Worm (Caenorhabditis elegans) whole organism, young adult: Measurements from ENCODE around the gene F36G9.7.

Experiments used
- C06A6.2 ChIP-seq: fragments of 200-800 bp; sonication (Bioruptor generic); conservative IDR thresholded peaks from 2 replicates; pipeline ENCODE4 v1.3.6; 2022; ENCODE audit warnings: missing genetic modification characterization, missing compliant biosample characterization
- F22D6.2 ChIP-seq: sonication (generic microtip); optimal IDR thresholded peaks from 2 replicates; lab custom pipeline; 2016; ENCODE audit warnings: mild to moderate bottlenecking, missing genetic modification characterization, missing compliant biosample characterization
- F39B2.1 ChIP-seq: fragments of 200-800 bp; sonication (Bioruptor generic); IDR thresholded peaks from 2 replicates; pipeline ENCODE4 v1.3.6; 2022; ENCODE audit warnings: missing genetic modification reagents, missing genetic modification characterization, missing compliant biosample characterization
- F49E8.2 ChIP-seq: sonication (generic microtip); optimal IDR thresholded peaks from 3 replicates; lab custom pipeline; 2017; ENCODE audit warnings: missing genetic modification characterization, mild to moderate bottlenecking, missing compliant biosample characterization, antibody characterized with exemption, moderate library complexity; ENCODE audit not compliant: insufficient read depth
- F55B11.4 ChIP-seq: sonication (generic microtip); optimal IDR thresholded peaks from 2 replicates; lab custom pipeline; 2016; ENCODE audit warnings: missing compliant biosample characterization, missing genetic modification characterization, borderline replicate concordance; ENCODE audit not compliant: insufficient read depth
- K12H6.12 ChIP-seq: fragments of 200-800 bp; sonication (Bioruptor generic); optimal IDR thresholded peaks from 2 replicates; lab custom pipeline; 2018; ENCODE audit warnings: mild to moderate bottlenecking, missing genetic modification characterization, missing compliant biosample characterization
- Y53F4B.3 ChIP-seq: fragments of 200-800 bp; sonication (Bioruptor generic); IDR thresholded peaks from 2 replicates; pipeline ENCODE4 v1.3.6; 2022; ENCODE audit warnings: missing genetic modification reagents, missing genetic modification characterization, missing compliant biosample characterization
- Y79H2A.3 ChIP-seq: fragments of 200-800 bp; sonication (Bioruptor generic); conservative IDR thresholded peaks from 2 replicates; pipeline ENCODE4 v1.3.6; 2022; ENCODE audit warnings: missing genetic modification reagents, missing genetic modification characterization, missing compliant biosample characterization
- ZK185.1 ChIP-seq: sonication (generic microtip); optimal IDR thresholded peaks from 2 replicates; lab custom pipeline; 2016; ENCODE audit warnings: mild to moderate bottlenecking, missing genetic modification characterization, missing compliant biosample characterization; ENCODE audit not compliant: poor library complexity, severe bottlenecking
- aptf-3 ChIP-seq: fragments of 200-800 bp; sonication (Bioruptor generic); IDR thresholded peaks from 2 replicates; pipeline ENCODE4 v1.3.6; 2022; ENCODE audit warnings: missing genetic modification characterization, missing compliant biosample characterization
- athp-1 ChIP-seq: sonication (generic microtip); optimal IDR thresholded peaks from 2 replicates; lab custom pipeline; 2017; ENCODE audit warnings: mild to moderate bottlenecking, missing genetic modification characterization, missing compliant biosample characterization
- ceh-58 ChIP-seq: fragments of 200-800 bp; sonication (Bioruptor generic); IDR thresholded peaks from 2 replicates; pipeline ENCODE4 v1.3.6; 2022; ENCODE audit warnings: missing genetic modification characterization, missing compliant biosample characterization
- ceh-79 ChIP-seq: sonication (generic microtip); optimal IDR thresholded peaks from 2 replicates; lab custom pipeline; 2017; ENCODE audit warnings: mild to moderate bottlenecking, missing genetic modification characterization, missing compliant biosample characterization
- ceh-91 ChIP-seq: fragments of 200-800 bp; sonication (Bioruptor generic); IDR thresholded peaks from 2 replicates; pipeline ENCODE4 v1.3.6; 2022; ENCODE audit warnings: missing genetic modification reagents, missing genetic modification characterization, missing compliant biosample characterization
- chd-7 ChIP-seq: sonication (generic microtip); optimal IDR thresholded peaks from 2 replicates; lab custom pipeline; 2016; ENCODE audit warnings: mild to moderate bottlenecking, missing genetic modification characterization, moderate library complexity, missing compliant biosample characterization
- efl-1 ChIP-seq: fragments of 150-350 bp; optimal IDR thresholded peaks from 2 replicates; lab custom pipeline; 2014; ENCODE audit warnings: missing biosample characterization, missing genetic modification reagents, missing genetic modification characterization
- egl-18 ChIP-seq: fragments of 200-800 bp; sonication (Bioruptor generic); IDR thresholded peaks from 2 replicates; pipeline ENCODE4 v1.3.6; 2022; ENCODE audit warnings: missing genetic modification reagents, missing genetic modification characterization, missing compliant biosample characterization
- him-1 ChIP-seq: sonication (generic microtip); optimal IDR thresholded peaks from 2 replicates; lab custom pipeline; 2016; ENCODE audit warnings: missing genotype, missing genetic modification reagents, missing genetic modification characterization, missing compliant biosample characterization
- hmg-1.2 ChIP-seq: fragments of 200-800 bp; sonication (Bioruptor generic); IDR thresholded peaks from 2 replicates; pipeline ENCODE4 v1.3.6; 2022; ENCODE audit warnings: missing genetic modification reagents, missing genetic modification characterization, missing compliant biosample characterization
- hsf-1 ChIP-seq: fragments of 200-800 bp; sonication (Bioruptor generic); IDR thresholded peaks from 2 replicates; pipeline ENCODE4 v1.3.6; 2022; ENCODE audit warnings: missing genetic modification reagents, missing genetic modification characterization, missing compliant biosample characterization
- lin-35 ChIP-seq, 3 experiments: fragments of 150-350 bp in 2 of 3; sonication (generic microtip) in 1 of 3; optimal IDR thresholded peaks; 2 replicates each; lab custom pipeline; 2014 to 2018; ENCODE audit warnings: missing biosample characterization in 3 of 3, missing genetic modification characterization in 3 of 3, missing genetic modification reagents in 3 of 3
- lin-54 ChIP-seq: fragments of 200-800 bp; sonication (Bioruptor generic); optimal IDR thresholded peaks from 2 replicates; lab custom pipeline; 2018; ENCODE audit warnings: mild to moderate bottlenecking, missing genetic modification characterization, missing compliant biosample characterization
- lir-1 ChIP-seq: fragments of 200-800 bp; sonication (Bioruptor generic); conservative IDR thresholded peaks from 2 replicates; pipeline ENCODE4 v1.3.6; 2022; ENCODE audit warnings: missing genetic modification reagents, missing genetic modification characterization, missing compliant biosample characterization
- lsy-27 ChIP-seq: sonication (generic microtip); optimal IDR thresholded peaks from 2 replicates; lab custom pipeline; 2017; ENCODE audit warnings: missing genetic modification characterization, mild to moderate bottlenecking, missing compliant biosample characterization, antibody characterized with exemption, missing genotype, borderline replicate concordance; ENCODE audit not compliant: insufficient read depth
- madf-10 ChIP-seq: sonication (generic microtip); optimal IDR thresholded peaks from 2 replicates; lab custom pipeline; 2016; ENCODE audit warnings: mild to moderate bottlenecking, missing genetic modification characterization, missing compliant biosample characterization
- madf-6 ChIP-seq: fragments of 200-800 bp; sonication (Bioruptor generic); IDR thresholded peaks from 2 replicates; pipeline ENCODE4 v1.3.6; 2022; ENCODE audit warnings: missing genetic modification reagents, missing genetic modification characterization, missing compliant biosample characterization
- mcd-1 ChIP-seq: fragments of 200-800 bp; sonication (Bioruptor generic); IDR thresholded peaks from 2 replicates; pipeline ENCODE4 v1.3.6; 2022; ENCODE audit warnings: missing genetic modification reagents, missing genetic modification characterization, missing compliant biosample characterization
- mel-28 ChIP-seq: sonication (generic microtip); optimal IDR thresholded peaks from 2 replicates; lab custom pipeline; 2016; ENCODE audit warnings: borderline replicate concordance, mild to moderate bottlenecking, missing genetic modification characterization, missing compliant biosample characterization
- mes-4 ChIP-seq: sonication (generic microtip); optimal IDR thresholded peaks from 2 replicates; lab custom pipeline; 2016; ENCODE audit warnings: missing genotype, missing genetic modification characterization, missing compliant biosample characterization
- nfya-2 ChIP-seq: fragments of 200-800 bp; sonication (Bioruptor generic); IDR thresholded peaks from 2 replicates; pipeline ENCODE4 v1.3.6; 2022; ENCODE audit warnings: missing genetic modification reagents, missing genetic modification characterization, missing compliant biosample characterization
- nhr-179 ChIP-seq: sonication (generic microtip); optimal IDR thresholded peaks from 2 replicates; lab custom pipeline; 2016; ENCODE audit warnings: mild to moderate bottlenecking, missing genetic modification characterization, missing compliant biosample characterization
- nhr-80 ChIP-seq: sonication (generic microtip); optimal IDR thresholded peaks from 2 replicates; lab custom pipeline; 2016; ENCODE audit warnings: missing genetic modification characterization, missing compliant biosample characterization
- sea-2 ChIP-seq: fragments of 200-800 bp; sonication (Bioruptor generic); IDR thresholded peaks from 2 replicates; pipeline ENCODE4 v1.3.6; 2022; ENCODE audit warnings: missing genetic modification characterization, missing compliant biosample characterization
- snpc-1.1 ChIP-seq: sonication (generic microtip); optimal IDR thresholded peaks from 2 replicates; lab custom pipeline; 2017; ENCODE audit warnings: missing genetic modification characterization, mild to moderate bottlenecking, missing compliant biosample characterization, antibody characterized with exemption, moderate library complexity, missing genotype, missing genetic modification reagents; ENCODE audit not compliant: insufficient read depth
- snpc-1.3 ChIP-seq: sonication (generic microtip); optimal IDR thresholded peaks from 2 replicates; lab custom pipeline; 2017; ENCODE audit warnings: missing genetic modification characterization, mild to moderate bottlenecking, missing compliant biosample characterization, antibody characterized with exemption, moderate library complexity, missing genotype, missing genetic modification reagents; ENCODE audit not compliant: insufficient read depth
- snpc-3.4 ChIP-seq: sonication (generic microtip); optimal IDR thresholded peaks from 2 replicates; lab custom pipeline; 2017; ENCODE audit warnings: missing genetic modification characterization, mild to moderate bottlenecking, missing compliant biosample characterization, antibody characterized with exemption, moderate library complexity, missing genotype, missing genetic modification reagents
- snpc-4 ChIP-seq, 5 experiments: fragments of 150-350 bp in 1 of 5; sonication (generic microtip) in 4 of 5; optimal IDR thresholded peaks; 2 replicates each; lab custom pipeline; 2014 to 2018; ENCODE audit warnings: missing genetic modification characterization in 5 of 5, missing biosample characterization in 3 of 5, antibody characterized with exemption in 2 of 5, mild to moderate bottlenecking in 2 of 5, missing compliant biosample characterization in 2 of 5, missing genotype in 2 of 5, moderate library complexity in 2 of 5, missing genetic modification reagents in 1 of 5
- somi-1 ChIP-seq: fragments of 200-800 bp; sonication (Bioruptor generic); optimal IDR thresholded peaks from 2 replicates; lab custom pipeline; 2018; ENCODE audit warnings: mild to moderate bottlenecking, missing genetic modification characterization, missing compliant biosample characterization
- tbx-9 ChIP-seq: sonication (generic microtip); optimal IDR thresholded peaks from 2 replicates; lab custom pipeline; 2016; ENCODE audit warnings: borderline replicate concordance, missing genetic modification characterization, inconsistent platforms, missing compliant biosample characterization
- ztf-26 ChIP-seq: sonication (generic microtip); optimal IDR thresholded peaks from 2 replicates; lab custom pipeline; 2017; ENCODE audit warnings: missing genetic modification characterization, missing compliant biosample characterization

F36G9.7 gene

DNA sequence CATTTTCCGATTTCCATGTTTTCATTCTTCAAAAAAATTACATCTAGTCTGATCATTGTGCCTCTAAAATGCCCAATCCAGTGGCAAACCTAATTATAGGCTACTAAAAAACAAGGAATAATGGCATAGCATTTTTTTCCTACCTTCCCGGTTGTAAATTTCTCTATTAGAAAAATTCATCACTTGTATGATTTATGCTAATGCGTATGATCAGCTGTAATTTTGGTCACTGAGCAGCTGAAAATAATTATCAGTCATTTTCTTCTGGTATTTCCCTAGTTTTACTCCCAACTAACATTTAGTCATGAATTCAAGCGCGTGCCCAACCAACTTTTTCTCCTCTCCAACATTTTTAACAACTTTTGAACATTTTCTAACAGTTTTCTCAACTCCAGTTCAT, 14.1 kb downstream of the F36G9.7 start, which contains the start of gene srh-186:
TSS of gene srh-186 (plus strand) at position 301 of the 400 bp plus-strand sequence.
- no peak for TF ChIP-seq snpc-3.4 (tag; lab: Kevin White, UChicago)
- no peak for TF ChIP-seq F55B11.4 (tag; lab: Kevin White, UChicago)
- TF ChIP-seq efl-1 (GFP tag; lab: Kevin White, UChicago) = no peak

DNA sequence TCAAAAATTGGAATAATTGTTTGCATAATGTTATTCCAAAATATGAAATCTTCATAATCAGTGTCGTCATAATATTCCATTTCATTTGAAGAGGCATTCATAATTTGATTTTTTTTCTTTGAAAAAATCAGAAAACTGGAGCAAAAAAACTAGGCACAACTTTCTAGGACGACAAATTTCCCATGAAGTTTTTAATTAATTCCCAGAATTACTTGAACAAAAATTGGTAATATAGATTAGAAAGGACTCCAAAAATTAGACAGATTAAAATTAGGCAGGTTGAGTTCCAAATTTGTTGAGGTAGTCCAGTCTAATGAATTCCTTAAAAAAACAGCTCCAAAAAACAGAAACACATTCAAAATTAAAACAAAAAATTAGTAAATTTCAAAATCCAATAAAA, 14.6 kb downstream of the F36G9.7 start, which contains the start of gene srw-57:
TSS of gene srw-57 (minus strand) at position 101 of the 400 bp plus-strand sequence.
- TF ChIP-seq hsf-1 (no peak), snpc-3.4 (tag; lab: Kevin White, UChicago) (no peak), nfya-2 (GFP tag; lab: Robert Waterston, UW) (no peak), nhr-179 (tag; lab: Kevin White, UChicago) (no peak), F39B2.1 (GFP tag; lab: Robert Waterston, UW) (no peak), egl-18 (GFP tag; lab: Robert Waterston, UW) (no peak), Y79H2A.3 (GFP tag; lab: Robert Waterston, UW) (no peak), ceh-91 (GFP tag; lab: Robert Waterston, UW) (no peak)
- TF ChIP-seq, all 124 proteins: peak for 0

DNA sequence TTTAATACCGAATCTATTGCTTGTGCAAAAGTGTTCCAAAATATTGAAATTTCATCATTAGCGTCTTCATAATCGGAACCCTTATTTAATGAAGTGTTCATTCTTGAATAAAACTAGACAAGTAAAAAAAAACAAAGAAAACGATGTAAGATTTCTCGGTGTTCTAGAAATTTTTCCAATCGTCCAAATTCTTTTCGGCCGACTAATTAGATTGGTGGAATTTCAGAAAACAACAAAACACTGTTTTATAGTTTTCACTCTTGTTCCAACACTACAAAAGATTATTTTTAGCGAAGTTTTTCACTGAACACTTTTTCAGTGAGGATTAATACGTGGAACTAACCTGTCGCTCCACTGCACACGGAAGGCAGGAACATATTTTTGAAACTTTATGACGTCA, 16.8 kb downstream of the F36G9.7 start, which contains the start of gene srw-56:
TSS of gene srw-56 (minus strand) at position 101 of the 400 bp plus-strand sequence.
- no peak for TF ChIP-seq lsy-27 (tag; lab: Kevin White, UChicago)
- no peak for TF ChIP-seq ztf-26 (tag; lab: Kevin White, UChicago)
- no peak for TF ChIP-seq aptf-3 (GFP tag; lab: Robert Waterston, UW)
- no peak for TF ChIP-seq chd-7 (tag; lab: Kevin White, UChicago)
- no peak for TF ChIP-seq lir-1 (GFP tag; lab: Robert Waterston, UW)
- no peak for TF ChIP-seq sea-2 (GFP tag; lab: Robert Waterston, UW)
- TF ChIP-seq somi-1 (GFP tag; lab: Kevin White, UChicago) = no peak
- no peak for TF ChIP-seq nhr-80 (tag; lab: Kevin White, UChicago)
- no peak for TF ChIP-seq hmg-1.2 (GFP tag; lab: Robert Waterston, UW)
- TF ChIP-seq madf-6 (GFP tag; lab: Robert Waterston, UW) = no peak
- no peak for TF ChIP-seq lin-35 (GFP tag; optimal IDR thresholded peaks at IDR 0.05; lab: Kevin White, UChicago)
- TF ChIP-seq snpc-1.1 (tag; lab: Kevin White, UChicago) = no peak
- TF ChIP-seq K12H6.12 (tag; lab: Kevin White, UChicago) = no peak
- TF ChIP-seq mel-28 (tag; lab: Kevin White, UChicago) = no peak

DNA sequence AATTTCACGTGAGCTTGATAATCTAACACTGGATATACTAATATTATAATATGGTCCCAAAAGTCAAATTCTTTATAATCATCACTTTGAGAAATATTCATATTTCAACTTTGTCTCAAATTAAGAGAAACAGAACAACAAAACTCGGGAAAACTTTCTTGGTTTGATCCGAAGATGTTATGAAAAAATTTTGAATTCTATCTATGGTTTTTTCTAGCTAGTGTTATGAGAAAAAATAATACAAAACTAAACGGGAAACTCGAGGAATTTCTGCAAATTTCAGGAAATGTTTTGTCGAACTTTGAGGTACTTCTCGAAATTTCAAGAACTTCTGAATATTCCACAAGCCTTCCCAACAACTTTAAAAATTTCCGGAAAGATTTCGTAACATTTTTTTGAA, 18.6 kb downstream of the F36G9.7 start, which contains the start of gene srw-59:
TSS of gene srw-59 (minus strand) at position 101 of the 400 bp plus-strand sequence.
- TF ChIP-seq ZK185.1 = no peak
- TF ChIP-seq C06A6.2 (GFP tag; lab: Robert Waterston, UW) = no peak

DNA sequence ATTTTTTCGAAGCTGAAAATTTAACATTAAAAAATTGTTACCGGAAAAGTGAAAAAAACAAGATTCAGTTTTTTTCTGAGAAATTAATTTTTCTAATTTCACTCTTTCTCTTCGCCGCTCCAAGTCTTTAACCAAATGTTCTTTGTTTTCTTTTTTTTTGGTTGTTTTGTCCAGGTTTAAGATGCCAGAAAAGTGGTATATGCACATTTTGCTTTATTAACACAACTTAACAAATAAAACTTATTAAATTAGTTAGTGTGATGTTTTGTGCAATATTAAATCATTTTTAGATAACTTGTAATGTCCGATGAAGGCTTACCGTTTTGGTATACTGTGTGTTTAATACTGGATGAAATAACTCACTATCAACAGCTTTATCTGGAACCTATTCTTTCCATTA, 26.4 kb downstream of the F36G9.7 start, which contains the start of gene srw-53:
TSS of gene srw-53 (plus strand) at position 301 of the 400 bp plus-strand sequence.
- TF ChIP-seq snpc-3.4 (tag; lab: Kevin White, UChicago) (no peak), tbx-9 (no peak), snpc-4 (GFP tag; optimal IDR thresholded peaks at IDR 0.05; lab: Kevin White, UChicago) (no peak), snpc-4 (tag; optimal IDR thresholded peaks at IDR 0.05; lab: Kevin White, UChicago) (no peak), F22D6.2 (no peak), ceh-58 (GFP tag; lab: Robert Waterston, UW) (no peak), lin-54 (GFP tag; lab: Kevin White, UChicago) (no peak), athp-1 (tag; lab: Kevin White, UChicago) (no peak), madf-10 (no peak), hmg-1.2 (GFP tag; lab: Robert Waterston, UW) (no peak), Y53F4B.3 (GFP tag; lab: Robert Waterston, UW) (no peak), mes-4 (no peak), mcd-1 (GFP tag; lab: Robert Waterston, UW) (no peak), snpc-1.3 (no peak), him-1 (tag; lab: Kevin White, UChicago) (no peak), ceh-79 (tag; lab: Kevin White, UChicago) (no peak), F49E8.2 (tag; lab: Kevin White, UChicago) (no peak)
